Worm (Caenorhabditis elegans): Measurements from ENCODE around the gene lido-12.

lido-12 gene

DNA sequence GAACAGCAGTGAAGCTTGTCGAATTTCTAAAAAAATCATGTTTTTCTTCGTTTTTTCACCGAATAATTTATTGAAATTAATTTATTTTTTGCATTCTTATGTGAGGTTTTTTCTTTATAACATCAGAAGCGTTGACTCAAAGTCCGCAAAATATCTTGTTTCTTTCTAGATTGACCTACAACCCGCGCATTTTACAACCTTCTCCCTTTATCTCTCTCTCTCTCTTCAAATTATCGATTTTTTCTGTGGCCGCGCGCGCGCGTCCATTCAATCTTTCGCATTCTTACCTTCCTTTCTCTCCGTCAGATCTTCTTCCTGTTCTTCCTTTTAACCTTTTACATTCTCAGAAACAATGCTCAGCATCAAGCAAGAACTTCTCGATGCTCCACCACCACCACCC, at the start of gene lido-12:
lido-12 (plus strand) TSS at position 301 of the 400 bp plus-strand sequence.
- TF ChIP-seq Y105C5A.15 (GFP tag; IDR thresholded peaks at IDR 0.05) (no peak), zag-1 (tag; optimal IDR thresholded peaks at IDR 0.05) (no peak), fkh-10 (GFP tag; optimal IDR thresholded peaks at IDR 0.05) (no peak)

DNA sequence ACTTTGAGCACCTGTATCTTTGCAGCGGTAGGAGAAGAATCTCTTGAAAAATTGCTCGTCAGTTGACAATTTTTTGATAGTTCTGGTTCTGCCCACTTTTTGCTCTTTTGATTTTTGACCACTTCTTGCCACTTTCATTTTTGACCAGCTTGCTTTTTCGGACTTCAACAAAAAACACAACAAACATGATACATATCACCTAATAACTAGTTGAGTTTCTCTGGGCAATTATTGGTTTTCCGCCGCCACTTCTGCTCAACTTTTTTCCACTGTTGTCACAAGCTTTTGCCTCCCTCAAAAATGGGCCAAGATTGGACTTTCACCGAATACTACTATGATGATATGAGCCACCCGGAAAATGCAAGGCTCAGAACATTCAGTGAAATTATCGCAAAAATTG, 47.3 kb upstream of the lido-12 start, which contains the start of gene srw-60:
srw-60 (plus strand) TSS at position 301 of the 400 bp plus-strand sequence.
- no peak for TF ChIP-seq aha-1 (tag)
- TF ChIP-seq zip-11 (GFP tag; IDR thresholded peaks at IDR 0.05), result no peak
- TF ChIP-seq ceh-82 (tag; optimal IDR thresholded peaks at IDR 0.05), result no peak
- TF ChIP-seq mxl-2 (GFP tag; conservative IDR thresholded peaks at IDR 0.05), result no peak
- no peak for TF ChIP-seq nhr-42 (GFP tag; IDR thresholded peaks at IDR 0.05)
- TF ChIP-seq Y105C5A.15 (GFP tag; IDR thresholded peaks at IDR 0.05), result no peak
- no peak for TF ChIP-seq lin-29 (GFP tag; IDR thresholded peaks at IDR 0.05)

ce11 chrII:2962531-2963164, 43.0 kb upstream of the lido-12 start:
- no peak for TF ChIP-seq nhr-41 (GFP tag; IDR thresholded peaks at IDR 0.05)
- peak; percentile 18 for TF ChIP-seq hlh-11 (tag; optimal IDR thresholded peaks at IDR 0.05)
- no peak for TF ChIP-seq mxl-2 (GFP tag; conservative IDR thresholded peaks at IDR 0.05)
- peak; percentile 71 to 95 for TF ChIP-seq mdl-1 (tag; optimal IDR thresholded peaks at IDR 0.05)
- no peak for TF ChIP-seq unc-62 (GFP tag; optimal IDR thresholded peaks at IDR 0.05 in 1 of 2)
- TF ChIP-seq unc-62 (tag; optimal IDR thresholded peaks at IDR 0.05), result no peak
- TF ChIP-seq nhr-102 (tag; optimal IDR thresholded peaks at IDR 0.05), result no peak
- peak; percentile 60; the same call in 1 of the 2 replicates for TF ChIP-seq ctbp-1 (GFP tag; IDR thresholded peaks at IDR 0.05)
- TF ChIP-seq hmg-1.1 (GFP tag; IDR thresholded peaks at IDR 0.05), result peak; percentile 55; the same call in 1 of the 2 replicates
- peak; percentile 21 for TF ChIP-seq ces-1 (GFP tag; optimal IDR thresholded peaks at IDR 0.05)
- no peak for TF ChIP-seq tag-97 (GFP tag; IDR thresholded peaks at IDR 0.05)
- TF ChIP-seq set-16 (GFP tag; IDR thresholded peaks at IDR 0.05), result peak; percentile 24; the same call in 1 of the 2 replicates
- peak; percentile 72 for TF ChIP-seq hlh-30 (tag; optimal IDR thresholded peaks at IDR 0.05; ENCODE audit: insufficient read depth)
- TF ChIP-seq daf-8 (GFP tag; IDR thresholded peaks at IDR 0.05), result no peak
- no peak for TF ChIP-seq Y105C5A.15 (GFP tag; IDR thresholded peaks at IDR 0.05)
- peak in 1 of 2 experiments; percentile 23 for TF ChIP-seq lsy-2 (tag; optimal IDR thresholded peaks at IDR 0.05)
- 0 out of 2 replicates have a peak, but pooled peaks have one; percentile 32 for TF ChIP-seq egl-43 (GFP tag; IDR thresholded peaks at IDR 0.05)
- TF ChIP-seq dpl-1 (GFP tag; optimal IDR thresholded peaks at IDR 0.05), result no peak
- no peak for TF ChIP-seq snpc-4 (tag; optimal IDR thresholded peaks at IDR 0.05)
- TF ChIP-seq aly-2 (tag; optimal IDR thresholded peaks at IDR 0.05), result no peak
- TF ChIP-seq dmd-8 (GFP tag; IDR thresholded peaks at IDR 0.05), result no peak
- no peak for TF ChIP-seq Y48G9A.11 (GFP tag; IDR thresholded peaks at IDR 0.05)
- peak; percentile 92 for TF ChIP-seq fkh-10 (GFP tag; optimal IDR thresholded peaks at IDR 0.05)
- TF ChIP-seq F37D6.2 (tag; optimal IDR thresholded peaks at IDR 0.05), result peak; percentile 23
- TF ChIP-seq aha-1 (tag), result peak; percentile 93
- TF ChIP-seq mdt-29 (GFP tag; IDR thresholded peaks at IDR 0.05), result no peak

ce11 chrII:2963619-2964018, 42.0 kb upstream of the lido-12 start:
- no peak for TF ChIP-seq F37D6.2 (tag; optimal IDR thresholded peaks at IDR 0.05)
- TF ChIP-seq ceh-28 (tag; optimal IDR thresholded peaks at IDR 0.05), result no peak
- peak; percentile 91 for TF ChIP-seq aha-1 (tag)
- TF ChIP-seq rbr-2 (tag; optimal IDR thresholded peaks at IDR 0.05), result no peak
- TF ChIP-seq ZK337.2 (GFP tag; IDR thresholded peaks at IDR 0.05), result no peak

Measured in whole organism, L4 larva.